Worm (Caenorhabditis elegans) whole organism, young adult: Measurements from ENCODE around the gene B0280.11.
A peak's percentile ranks its signal among the peaks of the same experiment; 100 is the strongest.

Experiments used
- D2030.7 ChIP-seq: fragments of 200-800 bp; sonication (Bioruptor generic); IDR thresholded peaks from 2 replicates; pipeline ENCODE4 v1.3.6; 2022; ENCODE audit warnings: missing genetic modification reagents, missing genetic modification characterization, missing compliant biosample characterization
- F10E7.11 ChIP-seq: sonication (generic microtip); optimal IDR thresholded peaks from 2 replicates; lab custom pipeline; 2017; ENCODE audit warnings: mild to moderate bottlenecking, missing genetic modification characterization, moderate library complexity, missing compliant biosample characterization
- F23B12.7 ChIP-seq: sonication (generic microtip); optimal IDR thresholded peaks from 2 replicates; lab custom pipeline; 2017; ENCODE audit warnings: missing genetic modification characterization, mild to moderate bottlenecking, missing compliant biosample characterization, antibody characterized with exemption, moderate library complexity; ENCODE audit not compliant: insufficient read depth
- attf-5 ChIP-seq: fragments of 200-800 bp; sonication (Bioruptor generic); optimal IDR thresholded peaks from 2 replicates; lab custom pipeline; 2018; ENCODE audit warnings: mild to moderate bottlenecking, missing genetic modification characterization, missing compliant biosample characterization
- ceh-27 ChIP-seq: fragments of 200-800 bp; sonication (Bioruptor generic); optimal IDR thresholded peaks from 2 replicates; lab custom pipeline; 2018; ENCODE audit warnings: mild to moderate bottlenecking, missing genetic modification characterization, moderate library complexity, missing compliant biosample characterization
- efl-1 ChIP-seq: fragments of 150-350 bp; optimal IDR thresholded peaks from 2 replicates; lab custom pipeline; 2014; ENCODE audit warnings: missing biosample characterization, missing genetic modification reagents, missing genetic modification characterization
- hmg-1.2 ChIP-seq: fragments of 200-800 bp; sonication (Bioruptor generic); IDR thresholded peaks from 2 replicates; pipeline ENCODE4 v1.3.6; 2022; ENCODE audit warnings: missing genetic modification reagents, missing genetic modification characterization, missing compliant biosample characterization
- madf-8 ChIP-seq: fragments of 200-800 bp; sonication (Bioruptor generic); conservative IDR thresholded peaks from 2 replicates; pipeline ENCODE4 v1.3.6; 2022; ENCODE audit warnings: missing genetic modification reagents, missing genetic modification characterization, missing compliant biosample characterization
- nhr-80 ChIP-seq: sonication (generic microtip); optimal IDR thresholded peaks from 2 replicates; lab custom pipeline; 2016; ENCODE audit warnings: missing genetic modification characterization, missing compliant biosample characterization
- rec-8 ChIP-seq, 2 experiments: sonication (generic microtip); optimal IDR thresholded peaks; 2 replicates each; lab custom pipeline; 2016; ENCODE audit warnings: mild to moderate bottlenecking in 2 of 2, missing genetic modification characterization in 2 of 2, missing genetic modification reagents in 2 of 2, missing genotype in 2 of 2, missing biosample characterization in 1 of 2, missing compliant biosample characterization in 1 of 2, moderate library complexity in 1 of 2
- tbp1 ChIP-seq: fragments of 200-800 bp; sonication (Bioruptor generic); optimal IDR thresholded peaks from 2 replicates; lab custom pipeline; 2018; ENCODE audit warnings: mild to moderate bottlenecking, missing genetic modification characterization, missing compliant biosample characterization

B0280.11 gene

DNA sequence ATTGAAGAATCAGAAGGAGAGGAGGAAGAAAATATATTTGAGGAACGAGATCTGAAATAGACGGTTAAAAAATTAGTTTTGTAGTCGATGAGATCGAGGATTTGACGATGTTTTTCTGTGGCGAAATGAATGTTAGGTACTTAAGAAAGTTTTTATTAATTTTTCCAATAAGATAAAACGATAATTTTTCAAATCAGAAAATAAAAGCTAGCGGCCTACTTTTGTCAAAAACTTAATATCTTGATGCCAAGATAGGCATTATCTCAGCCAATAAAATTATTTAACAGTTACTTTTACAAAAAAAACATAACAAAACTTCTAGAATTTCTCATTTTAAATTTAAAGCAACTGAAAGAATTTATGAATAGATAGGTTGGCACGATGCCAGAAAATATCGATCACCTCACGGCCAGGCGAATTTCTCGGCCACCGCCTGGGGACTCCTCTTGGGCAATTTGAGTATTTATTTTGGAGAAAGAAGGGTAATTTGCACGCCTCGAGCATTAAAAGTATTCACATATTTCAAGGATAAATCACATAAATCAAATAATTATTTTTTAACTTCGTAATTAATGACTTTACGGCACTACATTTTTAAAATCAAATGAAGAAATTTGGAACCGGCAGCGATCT, 50.3 kb downstream of the B0280.11 start, which contains the start of gene fubl-2 (continued):
- TF ChIP-seq D2030.7: peak; percentile 59; the same call in 1 of the 2 replicates
- peak in 1 of 2 experiments; percentile 26 for TF ChIP-seq rec-8 (tag; optimal IDR thresholded peaks at IDR 0.05; lab: Kevin White, UChicago)
- TF ChIP-seq madf-8 (GFP tag; lab: Robert Waterston, UW): no peak
- peak; percentile 27 for TF ChIP-seq F23B12.7 (tag; lab: Kevin White, UChicago)
- TF ChIP-seq, all 124 proteins: peak for 18

DNA sequence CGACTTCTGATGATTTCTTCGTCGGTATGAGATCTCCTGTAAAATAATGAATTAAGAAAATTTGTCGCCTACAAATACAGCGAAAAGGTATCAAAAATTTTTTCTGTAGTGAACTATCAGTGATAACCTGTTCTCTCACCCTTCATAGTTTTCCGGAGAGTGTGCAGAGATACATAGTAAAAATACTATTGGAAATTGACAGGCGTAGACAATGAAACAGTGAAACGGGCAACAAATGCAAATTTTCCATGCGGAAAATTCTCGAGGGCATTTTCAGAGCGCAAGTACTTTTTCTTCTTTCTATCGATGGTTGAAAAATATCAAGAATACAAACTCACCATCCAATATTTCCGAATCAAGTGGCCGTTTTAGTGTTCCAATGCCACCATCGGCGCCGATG, 50.9 kb downstream of the B0280.11 start:
- TF ChIP-seq attf-5 (peak; percentile 41), rec-8 (tag; optimal IDR thresholded peaks at IDR 0.05; lab: Kevin White, UChicago) (no peak), ceh-27 (GFP tag; lab: Kevin White, UChicago) (no peak), efl-1 (GFP tag; lab: Kevin White, UChicago) (no peak), nhr-80 (tag; lab: Kevin White, UChicago) (peak; percentile 26), F10E7.11 (tag; lab: Kevin White, UChicago) (no peak), hmg-1.2 (peak; percentile 68; the same call in 1 of the 2 replicates), tbp1 (GFP tag; lab: Kevin White, UChicago) (no peak)
- TF ChIP-seq, all 124 proteins: peak for 3
